Worm (Caenorhabditis elegans) whole organism, mixed stage, embryonic: ENCODE results near the gene piki-1.

Source experiments
- ces-1 ChIP-seq: fragments of 150-350 bp; optimal IDR thresholded peaks from 2 replicates; lab custom pipeline; 2014; ENCODE audit warnings: missing biosample characterization, missing genetic modification reagents, missing genetic modification characterization
- lin-13 ChIP-seq: fragments of 150-350 bp; optimal IDR thresholded peaks from 2 replicates; lab custom pipeline; 2014; ENCODE audit warnings: missing biosample characterization, missing genetic modification characterization
- mab-5 ChIP-seq: fragments of 150-350 bp; optimal IDR thresholded peaks from 2 replicates; lab custom pipeline; 2014; ENCODE audit warnings: missing biosample characterization, missing genetic modification characterization
- nhr-12 ChIP-seq: fragments of 150-350 bp; optimal IDR thresholded peaks from 2 replicates; lab custom pipeline; 2014; ENCODE audit warnings: missing biosample characterization, missing genetic modification characterization
- unc-39 ChIP-seq: fragments of 150-350 bp; optimal IDR thresholded peaks from 2 replicates; lab custom pipeline; 2014; ENCODE audit warnings: missing biosample characterization, missing genetic modification characterization
- unc-62 ChIP-seq: fragments of 150-350 bp; optimal IDR thresholded peaks from 2 replicates; lab custom pipeline; 2014; ENCODE audit warnings: missing biosample characterization, missing genetic modification reagents, missing genetic modification characterization

DNA sequence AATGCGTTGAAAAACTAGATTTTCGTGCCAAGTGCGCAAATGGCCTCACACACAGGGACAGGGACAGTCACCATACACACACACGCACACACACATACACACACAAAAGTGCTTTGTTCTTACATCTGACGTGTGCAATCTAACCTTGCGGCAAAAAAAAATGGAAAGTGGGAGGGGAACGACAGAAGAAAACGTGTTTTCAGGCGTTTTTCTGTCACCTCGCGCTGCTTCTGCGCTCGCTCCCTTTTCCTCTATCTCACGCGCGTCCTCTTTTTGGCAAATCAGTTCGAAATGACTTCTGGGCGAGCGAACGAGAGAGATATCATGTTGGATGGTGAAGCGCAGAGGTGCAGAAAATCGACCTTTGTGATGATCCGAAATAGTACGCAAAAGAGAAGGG, 27.9 kb upstream of the piki-1 start:
- TF ChIP-seq nhr-12 (tag; lab: Kevin White, UChicago) (no peak), unc-62 (GFP tag; lab: Kevin White, UChicago) (no peak), unc-39 (tag; lab: Kevin White, UChicago) (no peak), lin-13 (tag; lab: Kevin White, UChicago) (no peak), mab-5 (no peak), ces-1 (GFP tag; lab: Kevin White, UChicago) (no peak)
